Fruit fly (Drosophila melanogaster) whole organism, embryonic: ENCODE results near the gene CG42591.

Source experiments
- Bdp1 ChIP-seq: fragments of 200-800 bp; sonication (Bioruptor generic); optimal IDR thresholded peaks from 3 replicates; lab custom pipeline; 2016; ENCODE audit warnings: missing biosample characterization, missing genetic modification characterization
- CG10979 ChIP-seq: fragments of 200-800 bp; sonication (Bioruptor generic); optimal IDR thresholded peaks from 2 replicates; lab custom pipeline; 2018; ENCODE audit warnings: missing biosample characterization, mild to moderate bottlenecking, missing genetic modification characterization, moderate library complexity
- CG14667 ChIP-seq: fragments of 200-800 bp; sonication (Bioruptor generic); IDR thresholded peaks from 2 replicates; pipeline ENCODE4 v1.3.6; 2022; ENCODE audit warnings: missing biosample characterization, missing genetic modification characterization
- CG14710 ChIP-seq: fragments of 200-800 bp; sonication (Bioruptor generic); optimal IDR thresholded peaks from 3 replicates; lab custom pipeline; 2019; ENCODE audit warnings: missing biosample characterization, mild to moderate bottlenecking, missing genetic modification characterization, moderate library complexity
- CG15073 ChIP-seq: fragments of 200-800 bp; sonication (Bioruptor generic); optimal IDR thresholded peaks from 2 replicates; lab custom pipeline; 2016; ENCODE audit warnings: missing biosample characterization, missing genetic modification characterization
- CG15269 ChIP-seq: fragments of 200-800 bp; sonication (Bioruptor generic); optimal IDR thresholded peaks from 2 replicates; lab custom pipeline; 2018; ENCODE audit warnings: missing biosample characterization, mild to moderate bottlenecking, missing genetic modification characterization, moderate library complexity
- CG17568 ChIP-seq: fragments of 200-800 bp; sonication (Bioruptor generic); optimal IDR thresholded peaks from 2 replicates; lab custom pipeline; 2018; ENCODE audit warnings: missing biosample characterization, mild to moderate bottlenecking, missing genetic modification characterization, moderate library complexity
- CG1792 ChIP-seq: fragments of 200-800 bp; sonication (Bioruptor generic); optimal IDR thresholded peaks from 2 replicates; lab custom pipeline; 2016; ENCODE audit warnings: missing biosample characterization, missing genetic modification characterization
- CG30431 ChIP-seq: fragments of 200-800 bp; sonication (Bioruptor generic); optimal IDR thresholded peaks from 2 replicates; lab custom pipeline; 2017; ENCODE audit warnings: missing biosample characterization, missing genetic modification characterization
- CG33213 ChIP-seq: fragments of 200-800 bp; sonication (Bioruptor generic); optimal IDR thresholded peaks from 3 replicates; lab custom pipeline; 2016; ENCODE audit warnings: missing biosample characterization, missing genetic modification characterization
- CG3995 ChIP-seq: fragments of 200-800 bp; sonication (Bioruptor generic); optimal IDR thresholded peaks from 3 replicates; lab custom pipeline; 2016; ENCODE audit warnings: missing biosample characterization, missing genetic modification characterization
- CG4360 ChIP-seq: fragments of 200-800 bp; sonication (Bioruptor generic); IDR thresholded peaks from 2 replicates; pipeline ENCODE4 v1.3.6; 2022; ENCODE audit warnings: missing biosample characterization, missing genetic modification characterization
- CG7786 ChIP-seq: fragments of 200-800 bp; sonication (Bioruptor generic); optimal IDR thresholded peaks from 2 replicates; lab custom pipeline; 2016; ENCODE audit warnings: missing biosample characterization, missing genetic modification characterization
- CG7839 ChIP-seq: fragments of 200-800 bp; sonication (Bioruptor generic); optimal IDR thresholded peaks from 3 replicates; lab custom pipeline; 2018; ENCODE audit warnings: missing biosample characterization, mild to moderate bottlenecking, missing genetic modification characterization, moderate library complexity
- CG9437 ChIP-seq: fragments of 200-800 bp; sonication (Bioruptor generic); optimal IDR thresholded peaks from 2 replicates; lab custom pipeline; 2018; ENCODE audit warnings: missing biosample characterization, mild to moderate bottlenecking, missing genetic modification characterization
- CG9797 ChIP-seq: fragments of 200-800 bp; sonication (Bioruptor generic); optimal IDR thresholded peaks from 3 replicates; lab custom pipeline; 2018; ENCODE audit warnings: missing biosample characterization, mild to moderate bottlenecking, missing genetic modification characterization
- Dek ChIP-seq: fragments of 200-800 bp; sonication (Bioruptor generic); optimal IDR thresholded peaks from 3 replicates; lab custom pipeline; 2019; ENCODE audit warnings: missing biosample characterization, mild to moderate bottlenecking, missing genetic modification characterization, moderate library complexity
- Dip3 ChIP-seq: fragments of 200-800 bp; sonication (Bioruptor generic); optimal IDR thresholded peaks from 3 replicates; lab custom pipeline; 2016; ENCODE audit warnings: missing biosample characterization, missing genetic modification characterization
- Dp ChIP-seq: fragments of 200-800 bp; sonication (Bioruptor generic); optimal IDR thresholded peaks from 2 replicates; lab custom pipeline; 2018; ENCODE audit warnings: missing biosample characterization, mild to moderate bottlenecking, missing genetic modification characterization, moderate library complexity
- Drgx ChIP-seq: fragments of 200-800 bp; sonication (Bioruptor generic); IDR thresholded peaks from 2 replicates; pipeline ENCODE4 v1.3.6; 2022; ENCODE audit warnings: missing biosample characterization, missing genetic modification characterization
- Eip74EF ChIP-seq, 2 experiments: fragments of 200-800 bp in 1 of 2; fragments of >200 bp in 1 of 2; sonication (Bioruptor generic) in 1 of 2; optimal IDR thresholded peaks; 2 replicates each; lab custom pipeline; 2017 to 2019; ENCODE audit warnings: missing biosample characterization in 2 of 2, missing genetic modification characterization in 2 of 2, mild to moderate bottlenecking in 1 of 2, moderate library complexity in 1 of 2
- Gug ChIP-seq: fragments of 200-800 bp; sonication (Bioruptor generic); IDR thresholded peaks from 4 replicates; pipeline ENCODE4 v1.3.6; 2022; ENCODE audit warnings: missing biosample characterization, missing genetic modification characterization
- HLH3B ChIP-seq: fragments of 200-800 bp; sonication (Bioruptor generic); IDR thresholded peaks from 2 replicates; pipeline ENCODE4 v1.3.6; 2022; ENCODE audit warnings: missing biosample characterization, missing genetic modification characterization
- Hey ChIP-seq: fragments of 200-800 bp; sonication (Bioruptor generic); optimal IDR thresholded peaks from 3 replicates; lab custom pipeline; 2018; ENCODE audit warnings: missing biosample characterization, mild to moderate bottlenecking, missing genetic modification characterization
- Hr39 ChIP-seq: fragments of >200 bp; optimal IDR thresholded peaks from 2 replicates; lab custom pipeline; 2017
- Jarid2 ChIP-seq: fragments of 200-800 bp; sonication (Bioruptor generic); optimal IDR thresholded peaks from 3 replicates; lab custom pipeline; 2017; ENCODE audit warnings: mild to moderate bottlenecking, missing biosample characterization, missing genetic modification reagents, missing genetic modification characterization
- Mad ChIP-seq: fragments of 200-800 bp; sonication (Bioruptor generic); optimal IDR thresholded peaks from 2 replicates; lab custom pipeline; 2016; ENCODE audit warnings: missing biosample characterization, missing genetic modification characterization
- Max ChIP-seq: fragments of 200-800 bp; sonication (Bioruptor generic); optimal IDR thresholded peaks from 2 replicates; lab custom pipeline; 2016; ENCODE audit warnings: missing biosample characterization, mild to moderate bottlenecking, missing genetic modification characterization
- Med ChIP-seq: fragments of 200-800 bp; sonication (Bioruptor generic); peaks from one replicate; lab custom pipeline; 2016; ENCODE audit warnings: missing biosample characterization, missing genetic modification characterization, mild to moderate bottlenecking, inconsistent platforms, moderate library complexity
- Ssrp ChIP-seq: fragments of 200-800 bp; sonication (Bioruptor generic); optimal IDR thresholded peaks from 2 replicates; lab custom pipeline; 2018; ENCODE audit warnings: missing biosample characterization, mild to moderate bottlenecking, missing genetic modification characterization, moderate library complexity
- cas ChIP-seq: fragments of 200-800 bp; sonication (Bioruptor generic); IDR thresholded peaks from 2 replicates; pipeline ENCODE4 v1.3.6; 2022; ENCODE audit warnings: missing biosample characterization, missing genetic modification characterization
- cg ChIP-seq: fragments of 200-800 bp; sonication (Bioruptor generic); optimal IDR thresholded peaks from 3 replicates; lab custom pipeline; 2019; ENCODE audit warnings: missing biosample characterization, mild to moderate bottlenecking, missing genetic modification characterization, moderate library complexity
- cwo ChIP-seq: fragments of 200-800 bp; sonication (Bioruptor generic); optimal IDR thresholded peaks from 3 replicates; lab custom pipeline; 2017; ENCODE audit warnings: missing biosample characterization, missing genetic modification characterization, mild to moderate bottlenecking, moderate library complexity, missing genetic modification reagents
- eyg ChIP-seq: fragments of 200-800 bp; sonication (Bioruptor generic); optimal IDR thresholded peaks from 3 replicates; lab custom pipeline; 2016; ENCODE audit warnings: missing biosample characterization, missing genetic modification characterization
- fd64A ChIP-seq: fragments of 200-800 bp; sonication (Bioruptor generic); optimal IDR thresholded peaks from 3 replicates; lab custom pipeline; 2018; ENCODE audit warnings: missing biosample characterization, mild to moderate bottlenecking, missing genetic modification characterization
- lola ChIP-seq, 3 experiments: fragments of >200 bp in 2 of 3; fragments of 200-800 bp in 1 of 3; sonication (Bioruptor generic) in 1 of 3; optimal IDR thresholded peaks; 2 replicates each; lab custom pipeline; 2017 to 2019; ENCODE audit warnings: missing biosample characterization in 3 of 3, missing genetic modification characterization in 3 of 3, mild to moderate bottlenecking in 1 of 3, moderate library complexity in 1 of 3
- mld ChIP-seq: fragments of 200-800 bp; sonication (Bioruptor generic); IDR thresholded peaks from 3 replicates; pipeline ENCODE4 v1.3.6; 2022; ENCODE audit warnings: missing biosample characterization, missing genetic modification characterization; ENCODE audit not compliant: partially characterized antibody
- pan ChIP-seq, 4 experiments: fragments of >200 bp in 3 of 4; fragments of 200-800 bp in 1 of 4; sonication (Bioruptor generic) in 1 of 4; optimal IDR thresholded peaks in 3 of 4; IDR thresholded peaks in 1 of 4; 2 replicates each; pipeline versions ENCODE4 v1.3.6 to Lab custom; 2017 to 2022; ENCODE audit warnings: missing biosample characterization in 2 of 4, missing genetic modification characterization in 2 of 4, mixed read lengths in 1 of 4
- prd ChIP-seq, 3 experiments: fragments of >200 bp in 2 of 3; fragments of 200-800 bp in 1 of 3; sonication (Bioruptor generic) in 1 of 3; optimal IDR thresholded peaks in 2 of 3; IDR thresholded peaks in 1 of 3; 2 replicates in 2 of 3; 3 replicates in 1 of 3; pipeline versions ENCODE4 v1.3.6 to Lab custom; 2017 to 2022; ENCODE audit warnings: missing biosample characterization in 1 of 3, missing genetic modification characterization in 1 of 3
- pros ChIP-seq: fragments of 200-800 bp; sonication (Bioruptor generic); optimal IDR thresholded peaks from 3 replicates; lab custom pipeline; 2019; ENCODE audit warnings: missing biosample characterization, mild to moderate bottlenecking, missing genetic modification characterization, moderate library complexity
- pum ChIP-seq: fragments of 200-800 bp; sonication (Bioruptor generic); optimal IDR thresholded peaks from 2 replicates; lab custom pipeline; 2016; ENCODE audit warnings: missing biosample characterization, missing genetic modification characterization
- pzg ChIP-seq: fragments of 200-800 bp; sonication (Bioruptor generic); optimal IDR thresholded peaks from 3 replicates; lab custom pipeline; 2018; ENCODE audit warnings: missing biosample characterization, mild to moderate bottlenecking, missing genetic modification characterization, moderate library complexity
- repo ChIP-seq: fragments of 200-800 bp; sonication (Bioruptor generic); optimal IDR thresholded peaks from 2 replicates; lab custom pipeline; 2016; ENCODE audit warnings: missing biosample characterization, missing genetic modification characterization
- row ChIP-seq: fragments of 200-800 bp; sonication (Bioruptor generic); IDR thresholded peaks from 3 replicates; pipeline ENCODE4 v1.3.6; 2022; ENCODE audit warnings: missing biosample characterization, missing genetic modification characterization
- salm ChIP-seq: fragments of 200-800 bp; sonication (Bioruptor generic); optimal IDR thresholded peaks from 2 replicates; lab custom pipeline; 2018; ENCODE audit warnings: missing biosample characterization, mild to moderate bottlenecking, missing genetic modification characterization
- sd ChIP-seq: fragments of 200-800 bp; sonication (Bioruptor generic); optimal IDR thresholded peaks from 3 replicates; lab custom pipeline; 2018; ENCODE audit warnings: missing biosample characterization, mild to moderate bottlenecking, missing genetic modification characterization, moderate library complexity
- ttk ChIP-seq: fragments of 200-800 bp; sonication (Bioruptor generic); IDR thresholded peaks from 2 replicates; pipeline ENCODE4 v2.1.2; 2022; ENCODE audit warnings: missing biosample characterization, missing genetic modification characterization

The CG42591 gene

DNA sequence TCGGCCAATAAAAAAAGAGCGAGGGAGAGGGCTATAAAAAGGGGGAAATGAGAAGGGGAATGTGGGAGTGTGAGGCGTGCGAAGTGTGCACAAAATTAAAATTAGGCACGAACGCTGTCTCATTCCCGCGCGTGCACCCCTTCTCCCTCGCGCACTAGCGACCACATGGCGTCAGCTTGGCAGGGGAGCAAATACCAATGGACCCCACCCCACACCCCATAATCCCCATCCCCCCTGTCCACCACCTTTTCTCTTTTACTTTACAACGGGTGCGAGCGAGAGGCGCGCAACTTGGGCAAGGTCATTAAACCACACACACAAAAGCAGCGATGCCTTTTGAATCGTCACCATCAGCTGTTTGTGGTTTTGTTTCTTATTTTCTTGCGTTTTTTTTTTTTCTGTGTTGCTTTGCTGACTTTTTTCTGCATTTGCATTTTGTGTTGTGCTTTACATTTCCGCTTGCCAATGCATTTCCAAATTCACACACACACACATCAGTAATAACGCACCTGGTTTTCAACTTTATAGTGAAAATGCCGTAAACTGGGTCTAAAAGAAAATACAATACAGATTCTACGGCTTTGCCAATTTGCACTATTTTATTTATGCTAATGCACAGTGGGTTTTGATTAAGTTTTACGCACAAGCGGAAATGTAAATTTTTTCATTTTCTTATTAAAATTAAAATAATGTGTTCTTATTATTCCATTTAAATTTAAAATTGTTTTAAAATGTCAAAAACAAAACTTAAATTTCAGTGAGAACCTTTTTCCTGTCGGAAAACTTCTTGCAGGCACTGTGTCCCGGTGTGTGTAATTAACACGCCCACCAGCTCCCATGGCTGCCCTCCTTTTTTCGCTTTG is 45.3 kb downstream of the CG42591 start (continued):
- TF ChIP-seq Jarid2 (no peak), CG15073 (GFP tag; lab: Kevin White, UChicago) (no peak), cg (GFP tag; lab: Kevin White, UChicago) (peak; percentile 71), Dek (tag; lab: Kevin White, UChicago) (no peak), lola (GFP tag; optimal IDR thresholded peaks at IDR 0.05; lab: Kevin White, UChicago) (no peak), eyg (GFP tag; lab: Kevin White, UChicago) (no peak), CG30431 (GFP tag; lab: Kevin White, UChicago) (no peak), Drgx (GFP tag; lab: Robert Waterston, UW) (peak; percentile 69), cas (0 out of 2 replicates have a peak, but pooled peaks have one; percentile 34), repo (GFP tag; lab: Kevin White, UChicago) (no peak), prd (optimal IDR thresholded peaks at IDR 0.05; lab: Kevin White, UChicago) (no peak), prd (GFP tag; IDR thresholded peaks at IDR 0.05; lab: Robert Waterston, UW) (peak; percentile 76), CG9437 (GFP tag; lab: Kevin White, UChicago) (peak; percentile 21), CG7839 (tag; lab: Kevin White, UChicago) (peak; percentile 56), CG33213 (no peak), sd (tag; lab: Kevin White, UChicago) (peak; percentile 100), Eip74EF (GFP tag; optimal IDR thresholded peaks at IDR 0.05; lab: Kevin White, UChicago) (no peak), CG4360 (GFP tag; lab: Robert Waterston, UW) (no peak), pum (GFP tag; lab: Kevin White, UChicago) (no peak), Med (GFP tag; lab: Kevin White, UChicago) (peak; percentile 73), Gug (GFP tag; lab: Robert Waterston, UW) (peak; percentile 31; the same call in 1 of the 4 replicates), pros (GFP tag; lab: Kevin White, UChicago) (peak; percentile 45), Max (peak; percentile 55), HLH3B (GFP tag; lab: Robert Waterston, UW) (peak; percentile 68), CG7786 (GFP tag; lab: Kevin White, UChicago) (no peak), CG14710 (tag; lab: Kevin White, UChicago) (peak; percentile 5), CG17568 (GFP tag; lab: Kevin White, UChicago) (no peak), CG14667 (peak; percentile 46; the same call in 1 of the 2 replicates), Hr39 (lab: Kevin White, UChicago) (no peak), CG10979 (peak; percentile 12), CG15269 (tag; lab: Kevin White, UChicago) (peak; percentile 59), Bdp1 (GFP tag; lab: Kevin White, UChicago) (no peak), CG9797 (GFP tag; lab: Kevin White, UChicago) (no peak), Dip3 (GFP tag; lab: Kevin White, UChicago) (no peak), salm (tag; lab: Kevin White, UChicago) (no peak), ttk (peak; percentile 58; the same call in 1 of the 2 replicates), fd64A (GFP tag; lab: Kevin White, UChicago) (no peak), CG1792 (GFP tag; lab: Kevin White, UChicago) (no peak), pan (optimal IDR thresholded peaks at IDR 0.05; lab: Kevin White, UChicago) (no peak), pan (GFP tag; optimal IDR thresholded peaks at IDR 0.05 in 1 of 2, IDR thresholded peaks at IDR 0.05 in 1 of 2) (peak in 1 of 2 experiments; percentile 79), pzg (no peak), Ssrp (tag; lab: Kevin White, UChicago) (peak; percentile 31), cwo (peak; percentile 63), mld (GFP tag; lab: Robert Waterston, UW) (no peak), Hey (tag; lab: Kevin White, UChicago) (peak; percentile 32), CG3995 (GFP tag; lab: Kevin White, UChicago) (no peak), Mad (GFP tag; lab: Kevin White, UChicago) (no peak), row (GFP tag; lab: Robert Waterston, UW) (peak; percentile 65), Dp (GFP tag; lab: Kevin White, UChicago) (no peak)
